Worm (Caenorhabditis elegans) whole organism, L4 larva: ENCODE measurements around the gene C01B10.7.
A peak's percentile ranks its signal among the peaks of the same experiment; 100 is the strongest.
"Not testable (repeated sequence)": the region's sequence is repeated elsewhere in the genome, so short reads cannot be mapped to it uniquely, and the experiment has no call there.

ENCODE experiments used
- R02D3.7 ChIP-seq: fragments of 150-350 bp; sonication (generic microtip); optimal IDR thresholded peaks from 3 replicates; lab custom pipeline; 2014; ENCODE audit warnings: missing biosample characterization, missing genetic modification characterization
- T26A8.4 ChIP-seq: fragments of 200-800 bp; sonication (Bioruptor generic); IDR thresholded peaks from 2 replicates; pipeline ENCODE4 v1.3.6; 2022; ENCODE audit warnings: missing genetic modification characterization, missing compliant biosample characterization
- aha-1 ChIP-seq: fragments of 150-350 bp; peaks from one replicate; lab custom pipeline; 2014; ENCODE audit warnings: missing biosample characterization, missing genetic modification characterization
- aly-2 ChIP-seq: sonication (generic microtip); optimal IDR thresholded peaks from 2 replicates; lab custom pipeline; 2018; ENCODE audit warnings: missing biosample characterization, missing genetic modification characterization
- attf-4 ChIP-seq: sonication (generic microtip); optimal IDR thresholded peaks from 3 replicates; lab custom pipeline; 2017; ENCODE audit warnings: missing biosample characterization, missing genetic modification characterization
- ceh-28 ChIP-seq: fragments of 150-350 bp; optimal IDR thresholded peaks from 2 replicates; lab custom pipeline; 2014; ENCODE audit warnings: missing biosample characterization, missing genetic modification reagents, missing genetic modification characterization
- ceh-62 ChIP-seq: sonication (generic microtip); optimal IDR thresholded peaks from 2 replicates; lab custom pipeline; 2017; ENCODE audit warnings: missing biosample characterization, missing genetic modification characterization
- ceh-82 ChIP-seq: sonication (generic microtip); optimal IDR thresholded peaks from 2 replicates; lab custom pipeline; 2017; ENCODE audit warnings: missing biosample characterization, missing genetic modification characterization
- cey-2 ChIP-seq: sonication (generic microtip); optimal IDR thresholded peaks from 3 replicates; lab custom pipeline; 2017; ENCODE audit warnings: missing genetic modification characterization, mild to moderate bottlenecking, missing compliant biosample characterization, antibody characterized with exemption, borderline replicate concordance; ENCODE audit not compliant: insufficient read depth
- ctbp-1 ChIP-seq: fragments of 200-800 bp; sonication (Bioruptor generic); IDR thresholded peaks from 2 replicates; pipeline ENCODE4 v1.3.6; 2022; ENCODE audit warnings: missing genetic modification reagents, missing genetic modification characterization, missing compliant biosample characterization
- daf-12 ChIP-seq: fragments of 150-350 bp; optimal IDR thresholded peaks from 2 replicates; lab custom pipeline; 2014; ENCODE audit warnings: missing biosample characterization, missing genetic modification reagents, missing genetic modification characterization
- daf-16 ChIP-seq, 3 experiments: sonication (generic microtip); optimal IDR thresholded peaks; 2 replicates each; lab custom pipeline; 2016 to 2017; ENCODE audit warnings: missing genetic modification characterization in 3 of 3, missing genetic modification reagents in 3 of 3, mild to moderate bottlenecking in 2 of 3, missing compliant biosample characterization in 2 of 3, missing biosample characterization in 1 of 3, moderate library complexity in 1 of 3
- dmd-6 ChIP-seq: fragments of 200-800 bp; sonication (Bioruptor generic); IDR thresholded peaks from 2 replicates; pipeline ENCODE4 v1.3.6; 2022; ENCODE audit warnings: missing genetic modification reagents, missing genetic modification characterization, missing compliant biosample characterization
- duxl-1 ChIP-seq: sonication (generic microtip); optimal IDR thresholded peaks from 2 replicates; lab custom pipeline; 2016; ENCODE audit warnings: mild to moderate bottlenecking, missing genetic modification characterization, moderate library complexity, missing compliant biosample characterization; ENCODE audit not compliant: poor library complexity
- dve-1 ChIP-seq: sonication (generic microtip); optimal IDR thresholded peaks from 2 replicates; lab custom pipeline; 2017; ENCODE audit warnings: antibody characterized with exemption, mild to moderate bottlenecking, missing genetic modification characterization, missing compliant biosample characterization; ENCODE audit not compliant: insufficient read depth
- fos-1 ChIP-seq: fragments of 150-350 bp; optimal IDR thresholded peaks from 2 replicates; lab custom pipeline; 2014; ENCODE audit warnings: missing biosample characterization, missing genetic modification characterization
- hif-1 ChIP-seq, 2 experiments: sonication (generic microtip); optimal IDR thresholded peaks; 2 replicates each; lab custom pipeline; 2016 to 2017; ENCODE audit warnings: missing compliant biosample characterization in 2 of 2, missing genetic modification characterization in 2 of 2, missing genetic modification reagents in 2 of 2, missing genotype in 2 of 2, mild to moderate bottlenecking in 1 of 2
- hlh-30 ChIP-seq: sonication (generic microtip); optimal IDR thresholded peaks from 2 replicates; lab custom pipeline; 2017; ENCODE audit warnings: antibody characterized with exemption, mild to moderate bottlenecking, missing genetic modification characterization, missing compliant biosample characterization; ENCODE audit not compliant: insufficient read depth
- lin-1 ChIP-seq: fragments of 200-800 bp; sonication (Bioruptor generic); IDR thresholded peaks from 2 replicates; pipeline ENCODE4 v1.3.6; 2022; ENCODE audit warnings: missing genetic modification reagents, missing genetic modification characterization, missing compliant biosample characterization
- lin-13 ChIP-seq: fragments of 150-350 bp; optimal IDR thresholded peaks from 2 replicates; lab custom pipeline; 2014; ENCODE audit warnings: missing biosample characterization, missing genetic modification reagents, missing genetic modification characterization
- lsy-2 ChIP-seq, 2 experiments: fragments of 150-350 bp in 1 of 2; sonication (generic microtip) in 1 of 2; optimal IDR thresholded peaks; 2 replicates each; lab custom pipeline; 2014 to 2017; ENCODE audit warnings: missing biosample characterization in 2 of 2, missing genetic modification characterization in 2 of 2
- madf-5 ChIP-seq, 2 experiments: fragments of 200-800 bp; sonication (Bioruptor generic); IDR thresholded peaks; 2 replicates each; pipeline ENCODE4 v1.3.6; 2022; ENCODE audit warnings: missing compliant biosample characterization in 2 of 2, missing genetic modification characterization in 2 of 2
- mxl-3 ChIP-seq: fragments of 200-800 bp; sonication (Bioruptor generic); optimal IDR thresholded peaks from 2 replicates; lab custom pipeline; 2018; ENCODE audit warnings: mild to moderate bottlenecking, missing genetic modification characterization, missing compliant biosample characterization
- nhr-102 ChIP-seq: sonication (generic microtip); optimal IDR thresholded peaks from 2 replicates; lab custom pipeline; 2016; ENCODE audit warnings: mild to moderate bottlenecking, missing genetic modification characterization, moderate library complexity, missing compliant biosample characterization
- nhr-11 ChIP-seq: fragments of 150-350 bp; optimal IDR thresholded peaks from 2 replicates; lab custom pipeline; 2014; ENCODE audit warnings: missing biosample characterization, missing genetic modification characterization
- nhr-28 ChIP-seq: fragments of 150-350 bp; optimal IDR thresholded peaks from 2 replicates; lab custom pipeline; 2014; ENCODE audit warnings: missing biosample characterization, missing genetic modification characterization
- nhr-42 ChIP-seq: fragments of 200-800 bp; sonication (Bioruptor generic); IDR thresholded peaks from 2 replicates; pipeline ENCODE4 v1.3.6; 2022; ENCODE audit warnings: missing genetic modification characterization, missing compliant biosample characterization
- pqm-1 ChIP-seq: sonication (generic microtip); optimal IDR thresholded peaks from 2 replicates; lab custom pipeline; 2017; ENCODE audit warnings: missing biosample characterization, missing genetic modification characterization
- snpc-1.2 ChIP-seq: fragments of 200-800 bp; sonication (Bioruptor generic); IDR thresholded peaks from 2 replicates; pipeline ENCODE4 v1.3.6; 2022; ENCODE audit warnings: missing genetic modification reagents, missing genetic modification characterization, missing compliant biosample characterization
- tag-97 ChIP-seq: fragments of 200-800 bp; sonication (Bioruptor generic); IDR thresholded peaks from 2 replicates; pipeline ENCODE4 v1.3.6; 2022; ENCODE audit warnings: missing genetic modification characterization, missing compliant biosample characterization
- unc-62 ChIP-seq, 3 experiments: fragments of 150-350 bp in 1 of 3; sonication (generic microtip); optimal IDR thresholded peaks in 2 of 3; peaks in 1 of 3; 1 replicate in 1 of 3; 2 replicates in 2 of 3; lab custom pipeline; 2014 to 2017; ENCODE audit warnings: missing biosample characterization in 3 of 3, missing genetic modification characterization in 3 of 3, missing genetic modification reagents in 3 of 3, missing genotype in 1 of 3
- zag-1 ChIP-seq: fragments of 150-350 bp; optimal IDR thresholded peaks from 2 replicates; lab custom pipeline; 2014; ENCODE audit warnings: missing biosample characterization, missing genetic modification characterization
- ztf-11 ChIP-seq: fragments of 150-350 bp; optimal IDR thresholded peaks from 2 replicates; lab custom pipeline; 2014; ENCODE audit warnings: missing biosample characterization, missing genetic modification characterization

C01B10.7 gene

DNA sequence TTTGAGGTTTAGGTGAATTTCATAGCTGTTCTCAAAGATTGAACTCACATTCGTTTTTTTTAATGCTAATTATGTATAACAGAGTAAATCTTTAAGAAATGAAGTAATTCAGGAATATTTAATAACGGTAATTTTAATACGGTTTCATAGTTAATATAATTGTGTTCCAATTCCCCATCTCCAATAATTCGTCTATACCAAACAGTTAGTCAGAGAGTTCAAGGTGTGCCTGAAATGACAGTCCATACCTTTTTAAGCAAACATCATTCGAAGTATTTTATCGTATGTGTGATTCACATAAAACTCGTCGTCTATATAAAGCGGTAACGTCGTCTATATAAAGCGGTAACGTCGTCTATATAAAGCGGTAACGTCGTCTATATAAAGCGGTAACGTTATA lies 39.6 kb upstream of the C01B10.7 start, which contains the start of gene nspb-5:
nspb-5 (plus strand) TSS at position 301 of the 400 bp plus-strand sequence.
- not testable (repeated sequence) for TF ChIP-seq zag-1 (tag; lab: Kevin White, UChicago); dmd-6 (GFP tag; lab: Robert Waterston, UW); hif-1 (tag; optimal IDR thresholded peaks at IDR 0.05; lab: Kevin White, UChicago)

DNA sequence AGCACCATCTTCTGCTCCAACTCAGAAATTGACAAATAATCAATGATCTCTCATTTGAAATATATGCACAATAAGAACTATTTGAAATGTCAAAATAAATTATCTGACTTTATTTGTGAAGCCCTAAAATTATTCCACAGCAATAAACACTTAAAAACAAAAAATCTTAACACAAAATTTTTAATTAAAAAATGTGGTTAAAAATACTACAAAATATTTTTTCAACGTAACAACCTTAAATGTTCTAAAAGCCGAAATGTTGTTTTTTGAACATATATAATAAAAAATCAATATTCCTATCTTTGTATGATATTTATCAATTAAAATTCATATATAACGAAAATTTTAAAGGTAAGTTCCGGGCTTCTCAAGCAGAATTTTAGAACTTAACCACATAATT lies 38.9 kb upstream of the C01B10.7 start, which contains the start of gene F38A5.8:
F38A5.8 (plus strand) TSS at position 301 of the 400 bp plus-strand sequence.
- no peak for TF ChIP-seq lin-13 (GFP tag; lab: Kevin White, UChicago)
- no peak for TF ChIP-seq attf-4
- no peak for TF ChIP-seq tag-97 (GFP tag; lab: Robert Waterston, UW)
- TF ChIP-seq ceh-82 (tag; lab: Kevin White, UChicago): no peak
- TF ChIP-seq aly-2 (tag; lab: Kevin White, UChicago): no peak
- TF ChIP-seq nhr-102 (tag; lab: Kevin White, UChicago): no peak
- no peak for TF ChIP-seq nhr-11 (tag; lab: Kevin White, UChicago)
- TF ChIP-seq zag-1 (tag; lab: Kevin White, UChicago): no peak
- no peak for TF ChIP-seq cey-2 (tag; lab: Kevin White, UChicago)
- no peak for TF ChIP-seq aha-1 (tag; lab: Kevin White, UChicago)
- TF ChIP-seq duxl-1 (tag; lab: Kevin White, UChicago): no peak
- TF ChIP-seq ctbp-1 (GFP tag; lab: Robert Waterston, UW): no peak
- TF ChIP-seq mxl-3 (GFP tag; lab: Kevin White, UChicago): no peak
- no peak for TF ChIP-seq ztf-11 (tag; lab: Kevin White, UChicago)

DNA sequence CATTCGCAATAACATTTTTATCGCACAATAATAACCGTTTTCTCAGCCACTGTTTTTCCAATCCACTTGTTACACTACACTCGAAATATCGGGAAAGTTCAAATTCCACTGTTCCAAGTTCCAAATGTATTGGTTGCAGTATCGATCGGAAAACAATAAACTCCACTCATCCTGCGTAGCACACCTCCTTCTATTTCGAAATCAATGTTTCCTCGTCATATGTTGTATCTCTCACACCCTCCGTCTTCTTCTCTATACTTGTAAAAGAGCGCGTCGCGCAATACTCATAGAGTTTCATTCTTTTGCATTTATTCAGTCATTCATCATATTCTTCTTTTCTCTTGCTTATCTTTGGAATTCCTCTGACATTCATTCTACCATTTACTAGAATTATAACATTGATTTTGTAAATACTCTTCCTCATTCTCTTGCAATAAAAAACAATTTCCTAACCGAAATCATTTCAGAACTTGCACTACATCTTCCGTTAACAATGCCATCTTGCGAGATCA lies 37.1 kb upstream of the C01B10.7 start, which contains the start of gene sup-36:
sup-36 (plus strand) TSS at position 462 of the 512 bp plus-strand sequence.
- TF ChIP-seq ceh-28 (tag; lab: Kevin White, UChicago) (no peak), ceh-62 (tag; lab: Kevin White, UChicago) (no peak), pqm-1 (tag; lab: Kevin White, UChicago) (peak; percentile 9), hlh-30 (tag; lab: Kevin White, UChicago) (peak; percentile 71), daf-16 (GFP tag; optimal IDR thresholded peaks at IDR 0.05; lab: Kevin White, UChicago) (no peak), daf-16 (tag; optimal IDR thresholded peaks at IDR 0.05; lab: Kevin White, UChicago) (peak; percentile 48), nhr-28 (tag; lab: Kevin White, UChicago) (peak; percentile 49), dve-1 (tag; lab: Kevin White, UChicago) (peak; percentile 33)
- TF ChIP-seq, all 104 proteins: peak for 5

DNA sequence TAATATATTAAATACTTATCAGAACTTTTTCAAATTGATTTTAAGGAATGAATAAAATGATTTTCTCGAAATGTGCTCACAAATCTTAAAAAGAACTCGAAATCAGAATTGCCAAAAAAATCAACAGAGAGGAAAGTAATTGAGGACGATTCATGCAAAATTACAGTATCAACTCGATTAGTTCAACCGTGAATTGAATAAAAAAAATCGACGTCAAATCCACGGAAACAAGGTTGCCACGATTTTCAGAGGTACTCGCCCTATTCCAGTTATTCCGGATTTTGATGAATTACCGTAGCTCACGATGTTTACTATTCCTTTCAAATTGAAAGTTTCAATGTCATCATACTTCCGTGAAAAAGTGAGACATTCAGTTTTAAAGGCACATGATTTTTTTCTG lies 36.0 kb upstream of the C01B10.7 start, which contains the start of gene F15B10.3:
F15B10.3 (plus strand) TSS at position 301 of the 400 bp plus-strand sequence.
- TF ChIP-seq lin-1 (GFP tag; lab: Robert Waterston, UW): no peak
- TF ChIP-seq fos-1: no peak
- no peak for TF ChIP-seq lsy-2 (tag; optimal IDR thresholded peaks at IDR 0.05; lab: Kevin White, UChicago)

DNA sequence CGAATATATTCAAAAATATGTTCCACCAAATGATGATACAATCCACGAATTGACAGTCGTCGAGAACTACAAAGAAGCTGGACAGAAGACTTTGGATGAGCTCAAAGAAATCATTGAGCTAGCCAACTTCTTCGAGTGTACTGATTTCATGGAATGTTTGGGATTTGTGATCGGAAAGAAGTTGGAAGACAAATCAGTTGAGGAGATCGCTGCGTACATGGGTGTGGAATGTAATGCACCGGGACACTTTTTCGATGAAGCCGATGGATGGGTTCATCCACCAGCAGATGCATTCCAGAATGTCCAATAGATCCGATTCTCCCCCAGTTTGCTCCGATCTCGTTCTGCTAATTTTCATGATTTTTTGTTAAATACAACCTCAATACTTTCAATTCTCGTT lies 34.8 kb upstream of the C01B10.7 start:
- no peak for TF ChIP-seq snpc-1.2
- TF ChIP-seq madf-5 (GFP tag; IDR thresholded peaks at IDR 0.05; lab: Robert Waterston, UW): no peak
- TF ChIP-seq dve-1 (tag; lab: Kevin White, UChicago): peak; percentile 21
- no peak for TF ChIP-seq daf-12 (tag; lab: Kevin White, UChicago)
- TF ChIP-seq unc-62 (GFP tag; optimal IDR thresholded peaks at IDR 0.05 in 1 of 2; lab: Kevin White, UChicago): peak in 1 of 2 experiments; percentile 55
- no peak for TF ChIP-seq unc-62 (tag; optimal IDR thresholded peaks at IDR 0.05; lab: Kevin White, UChicago)
- TF ChIP-seq R02D3.7 (tag; lab: Kevin White, UChicago): no peak
- TF ChIP-seq nhr-102 (tag; lab: Kevin White, UChicago): no peak
- no peak for TF ChIP-seq nhr-42
- TF ChIP-seq ceh-82 (tag; lab: Kevin White, UChicago): no peak
- no peak for TF ChIP-seq T26A8.4 (GFP tag; lab: Robert Waterston, UW)
